Fruit fly (Drosophila melanogaster): Measurements from ENCODE around the gene Cpr62Bb.

DNA sequence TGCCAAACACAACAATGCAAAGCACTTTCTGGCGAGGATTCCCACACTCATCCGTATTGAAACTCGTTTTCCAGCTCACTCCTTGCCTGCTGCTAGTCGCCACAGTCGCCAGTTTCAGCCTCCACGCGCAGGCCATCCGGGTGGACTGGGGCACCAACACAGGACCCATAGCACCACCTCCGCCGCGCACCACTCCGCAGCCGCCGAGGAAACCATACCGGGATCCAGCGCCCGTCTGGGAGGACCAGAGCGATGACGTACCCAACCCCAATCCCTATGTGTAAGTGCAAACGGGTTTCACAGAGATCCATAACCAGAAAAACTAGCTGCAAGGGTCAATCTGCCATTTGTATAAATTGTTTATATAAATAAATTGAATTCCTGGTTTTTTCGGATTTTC lies 13.8 kb downstream of the Cpr62Bb start:
- TF ChIP-seq Hsf (GFP tag; optimal IDR thresholded peaks at IDR 0.05) = no peak
- no peak for TF ChIP-seq scrt (GFP tag; optimal IDR thresholded peaks at IDR 0.05)
- TF ChIP-seq CG14965 (GFP tag; optimal IDR thresholded peaks at IDR 0.05; ENCODE audit: borderline replicate concordance) = no peak
- no peak for TF ChIP-seq Asciz (GFP tag; optimal IDR thresholded peaks at IDR 0.05)
- TF ChIP-seq Dll (GFP tag; IDR thresholded peaks at IDR 0.05; ENCODE audit: partially characterized antibody) = no peak
- TF ChIP-seq Fer2 (tag; optimal IDR thresholded peaks at IDR 0.05) = no peak
- TF ChIP-seq CG6254 (GFP tag; optimal IDR thresholded peaks at IDR 0.05) = no peak
